Worm (Caenorhabditis elegans) whole organism, L1 larva: ENCODE data around the gene fbxa-183.

Experiments used
- C04F5.9 ChIP-seq: sonication (generic microtip); optimal IDR thresholded peaks from 2 replicates; lab custom pipeline; 2016; ENCODE audit warnings: missing genetic modification characterization, missing compliant biosample characterization
- F16B12.6 ChIP-seq: fragments of 150-350 bp; optimal IDR thresholded peaks from 2 replicates; lab custom pipeline; 2014; ENCODE audit warnings: missing biosample characterization, missing genetic modification characterization
- aha-1 ChIP-seq: fragments of 150-350 bp; optimal IDR thresholded peaks from 2 replicates; lab custom pipeline; 2014; ENCODE audit warnings: missing biosample characterization, missing genetic modification characterization
- alr-1 ChIP-seq: fragments of 200-800 bp; sonication (Bioruptor generic); optimal IDR thresholded peaks from 2 replicates; lab custom pipeline; 2018; ENCODE audit warnings: borderline replicate concordance, mild to moderate bottlenecking, missing genetic modification characterization, missing compliant biosample characterization
- aly-2 ChIP-seq: fragments of 150-350 bp; optimal IDR thresholded peaks from 2 replicates; lab custom pipeline; 2014; ENCODE audit warnings: missing biosample characterization, missing genetic modification characterization
- ama-1 ChIP-seq: fragments of 150-350 bp; optimal IDR thresholded peaks from 2 replicates; lab custom pipeline; 2014
- blmp-1 ChIP-seq: fragments of 150-350 bp; optimal IDR thresholded peaks from 2 replicates; lab custom pipeline; 2014; ENCODE audit warnings: missing biosample characterization, missing genetic modification characterization
- ceh-8 ChIP-seq: fragments of 200-800 bp; sonication (Bioruptor generic); optimal IDR thresholded peaks from 2 replicates; lab custom pipeline; 2018; ENCODE audit warnings: mild to moderate bottlenecking, missing genetic modification characterization, moderate library complexity, missing compliant biosample characterization
- ceh-82 ChIP-seq, 3 experiments: fragments of 150-350 bp in 1 of 3; sonication (generic microtip) in 2 of 3; optimal IDR thresholded peaks; 2 replicates each; lab custom pipeline; 2014 to 2017; ENCODE audit warnings: missing biosample characterization in 3 of 3, missing genetic modification characterization in 3 of 3
- ceh-88 ChIP-seq: fragments of 200-800 bp; sonication (Bioruptor generic); IDR thresholded peaks from 2 replicates; pipeline ENCODE4 v1.3.6; 2022; ENCODE audit warnings: missing genetic modification characterization, missing compliant biosample characterization
- dpl-1 ChIP-seq, 3 experiments: fragments of 150-350 bp in 2 of 3; sonication (generic microtip) in 1 of 3; optimal IDR thresholded peaks; 2 replicates each; lab custom pipeline; 2014 to 2017; ENCODE audit warnings: missing biosample characterization in 3 of 3, missing genetic modification characterization in 3 of 3, missing genetic modification reagents in 3 of 3
- elt-3 ChIP-seq, 6 experiments: fragments of 150-350 bp in 1 of 6; sonication (generic microtip); optimal IDR thresholded peaks; 2 replicates each; lab custom pipeline; 2017 to 2018; ENCODE audit warnings: missing biosample characterization in 6 of 6, missing genetic modification characterization in 6 of 6, inconsistent platforms in 1 of 6
- ets-5 ChIP-seq: fragments of 200-800 bp; sonication (Bioruptor generic); IDR thresholded peaks from 2 replicates; pipeline ENCODE4 v1.3.6; 2022; ENCODE audit warnings: missing genetic modification characterization, missing compliant biosample characterization
- fkh-4 ChIP-seq: sonication (generic microtip); optimal IDR thresholded peaks from 2 replicates; lab custom pipeline; 2016; ENCODE audit warnings: missing compliant biosample characterization, missing genetic modification characterization, borderline replicate concordance
- fkh-8 ChIP-seq: sonication (generic microtip); optimal IDR thresholded peaks from 2 replicates; lab custom pipeline; 2016; ENCODE audit warnings: mild to moderate bottlenecking, missing genetic modification characterization, missing compliant biosample characterization
- grh-1 ChIP-seq: fragments of 200-800 bp; sonication (Bioruptor generic); IDR thresholded peaks from 2 replicates; pipeline ENCODE4 v1.3.6; 2022; ENCODE audit warnings: missing genetic modification reagents, missing genetic modification characterization, missing compliant biosample characterization
- hlh-17 ChIP-seq: fragments of 200-800 bp; sonication (Bioruptor generic); optimal IDR thresholded peaks from 2 replicates; lab custom pipeline; 2018; ENCODE audit warnings: missing genetic modification characterization, mild to moderate bottlenecking, missing compliant biosample characterization, moderate library complexity, borderline replicate concordance
- hlh-4 ChIP-seq: sonication (generic microtip); optimal IDR thresholded peaks from 2 replicates; lab custom pipeline; 2016; ENCODE audit warnings: mild to moderate bottlenecking, missing genetic modification characterization, missing compliant biosample characterization
- isw-1 ChIP-seq: fragments of 200-800 bp; sonication (Bioruptor generic); IDR thresholded peaks from 2 replicates; pipeline ENCODE4 v1.3.6; 2022; ENCODE audit warnings: missing genetic modification characterization, missing compliant biosample characterization
- jun-1 ChIP-seq: fragments of 150-350 bp; optimal IDR thresholded peaks from 2 replicates; lab custom pipeline; 2014; ENCODE audit warnings: missing biosample characterization, missing genetic modification reagents, missing genetic modification characterization
- lin-14 ChIP-seq: fragments of 200-800 bp; sonication (Bioruptor generic); optimal IDR thresholded peaks from 2 replicates; lab custom pipeline; 2018; ENCODE audit warnings: mild to moderate bottlenecking, missing genetic modification characterization, moderate library complexity, missing compliant biosample characterization
- lin-35 ChIP-seq, 2 experiments: fragments of 150-350 bp; optimal IDR thresholded peaks; 2 replicates each; lab custom pipeline; 2014; ENCODE audit warnings: missing biosample characterization in 2 of 2, missing genetic modification characterization in 2 of 2, missing genetic modification reagents in 2 of 2
- lir-3 ChIP-seq: sonication (generic microtip); optimal IDR thresholded peaks from 2 replicates; lab custom pipeline; 2016; ENCODE audit warnings: mild to moderate bottlenecking, missing genetic modification characterization, moderate library complexity, missing compliant biosample characterization; ENCODE audit not compliant: poor library complexity
- mep-1 ChIP-seq: fragments of 150-350 bp; optimal IDR thresholded peaks from 2 replicates; lab custom pipeline; 2014; ENCODE audit warnings: missing biosample characterization, missing genetic modification characterization
- nhr-12 ChIP-seq: sonication (generic microtip); optimal IDR thresholded peaks from 2 replicates; lab custom pipeline; 2017; ENCODE audit warnings: missing biosample characterization, missing genetic modification characterization
- nhr-20 ChIP-seq: sonication (generic microtip); optimal IDR thresholded peaks from 2 replicates; lab custom pipeline; 2016; ENCODE audit warnings: mild to moderate bottlenecking, missing genetic modification characterization, missing compliant biosample characterization
- nhr-237 ChIP-seq: fragments of 150-350 bp; optimal IDR thresholded peaks from 2 replicates; lab custom pipeline; 2014; ENCODE audit warnings: missing biosample characterization, missing genetic modification characterization
- nhr-28 ChIP-seq: fragments of 150-350 bp; optimal IDR thresholded peaks from 2 replicates; lab custom pipeline; 2014; ENCODE audit warnings: missing biosample characterization, missing genetic modification characterization
- nhr-71 ChIP-seq: sonication (generic microtip); optimal IDR thresholded peaks from 2 replicates; lab custom pipeline; 2016; ENCODE audit warnings: mild to moderate bottlenecking, missing genetic modification characterization, moderate library complexity, missing compliant biosample characterization
- nhr-77 ChIP-seq: fragments of 150-350 bp; optimal IDR thresholded peaks from 2 replicates; lab custom pipeline; 2014; ENCODE audit warnings: missing biosample characterization, missing genetic modification characterization
- nhr-85 ChIP-seq: sonication (generic microtip); peaks from one replicate; lab custom pipeline; 2016; ENCODE audit warnings: missing genetic modification characterization, inconsistent platforms, missing compliant biosample characterization
- nhr-90 ChIP-seq: sonication (generic microtip); optimal IDR thresholded peaks from 2 replicates; lab custom pipeline; 2016; ENCODE audit warnings: mild to moderate bottlenecking, missing genetic modification characterization, missing compliant biosample characterization; ENCODE audit not compliant: poor library complexity
- pax-3 ChIP-seq: fragments of 200-800 bp; sonication (Bioruptor generic); optimal IDR thresholded peaks from 2 replicates; lab custom pipeline; 2018; ENCODE audit warnings: mild to moderate bottlenecking, missing genetic modification characterization, moderate library complexity, missing compliant biosample characterization
- skn-1 ChIP-seq: fragments of 150-350 bp; optimal IDR thresholded peaks from 2 replicates; lab custom pipeline; 2014; ENCODE audit warnings: missing biosample characterization, missing genetic modification characterization
- tbx-2 ChIP-seq: sonication (generic microtip); optimal IDR thresholded peaks from 2 replicates; lab custom pipeline; 2016; ENCODE audit warnings: missing genetic modification characterization, missing compliant biosample characterization
- unc-130 ChIP-seq: fragments of 150-350 bp; optimal IDR thresholded peaks from 2 replicates; lab custom pipeline; 2017; ENCODE audit warnings: missing biosample characterization, missing genetic modification characterization, inconsistent platforms
- unc-86 ChIP-seq: sonication (generic microtip); optimal IDR thresholded peaks from 2 replicates; lab custom pipeline; 2016; ENCODE audit warnings: missing genetic modification characterization, missing compliant biosample characterization
- unc-98 ChIP-seq: fragments of 200-800 bp; sonication (Bioruptor generic); IDR thresholded peaks from 2 replicates; pipeline ENCODE4 v1.3.6; 2022; ENCODE audit warnings: missing genetic modification characterization, missing compliant biosample characterization
- vab-15 ChIP-seq: sonication (generic microtip); optimal IDR thresholded peaks from 2 replicates; lab custom pipeline; 2017; ENCODE audit warnings: missing genotype, mild to moderate bottlenecking, missing genetic modification characterization, missing compliant biosample characterization
- xbp-1 ChIP-seq: sonication (generic microtip); optimal IDR thresholded peaks from 2 replicates; lab custom pipeline; 2016; ENCODE audit warnings: missing genetic modification characterization, missing compliant biosample characterization
- zag-1 ChIP-seq: fragments of 150-350 bp; optimal IDR thresholded peaks from 2 replicates; lab custom pipeline; 2014; ENCODE audit warnings: missing biosample characterization, missing genetic modification characterization
- ztf-11 ChIP-seq, 2 experiments: sonication (generic microtip); optimal IDR thresholded peaks; 2 replicates each; lab custom pipeline; 2016 to 2017; ENCODE audit warnings: missing genetic modification characterization in 2 of 2, missing biosample characterization in 1 of 2, missing compliant biosample characterization in 1 of 2
- ztf-4 ChIP-seq: fragments of 150-350 bp; optimal IDR thresholded peaks from 2 replicates; lab custom pipeline; 2014; ENCODE audit warnings: missing biosample characterization, missing genetic modification characterization

The fbxa-183 gene

DNA sequence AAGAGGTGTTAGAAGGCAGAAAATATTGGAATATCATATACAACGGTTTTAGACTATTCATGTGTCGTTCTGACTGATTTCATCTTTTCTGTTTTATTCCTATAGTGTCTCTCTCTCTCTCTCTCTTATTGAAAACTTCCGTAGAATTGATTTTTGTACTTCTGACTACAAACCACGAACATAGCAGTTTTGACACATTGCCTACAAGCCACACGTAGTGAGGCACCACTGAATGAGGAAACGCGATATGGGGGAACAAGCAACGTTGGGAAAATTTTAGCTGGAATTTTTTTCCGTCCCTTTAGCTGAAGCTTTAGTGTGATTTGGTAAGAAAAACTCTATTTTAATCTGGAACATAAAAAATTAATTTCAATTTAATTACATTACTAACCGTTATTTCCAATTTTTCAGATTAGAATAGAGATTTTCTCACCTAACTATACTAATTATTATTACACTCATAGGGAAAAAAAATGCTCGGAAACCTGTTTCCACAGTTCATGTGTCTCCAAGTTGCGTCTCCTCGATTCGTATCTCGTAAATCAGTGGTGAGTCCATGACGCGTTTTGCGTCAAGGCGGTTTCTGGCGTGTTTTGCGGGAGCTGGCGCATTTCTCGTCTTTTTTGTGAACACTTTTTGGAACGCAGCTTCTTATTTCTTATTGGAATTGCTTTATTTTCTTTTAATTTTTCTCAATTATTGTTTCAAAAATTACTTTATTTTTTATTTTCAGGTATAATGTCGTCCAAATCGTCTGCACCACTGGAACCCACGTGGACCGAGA lies 8.1 kb upstream of the fbxa-183 start, which contains the start of the genes nhr-142 and F44E7.9 (continued):
- TF ChIP-seq xbp-1 (tag; lab: Kevin White, UChicago) (peak; percentile 87), C04F5.9 (tag; lab: Kevin White, UChicago) (peak; percentile 57), ceh-8 (peak; percentile 66), zag-1 (tag; lab: Kevin White, UChicago) (no peak), nhr-71 (tag; lab: Kevin White, UChicago) (peak; percentile 92), ceh-88 (GFP tag; lab: Robert Waterston, UW) (0 out of 2 replicates have a peak, but pooled peaks have one; percentile 15), lir-3 (peak; percentile 70), unc-86 (peak; percentile 84), nhr-77 (tag; lab: Kevin White, UChicago) (peak; percentile 71), aha-1 (tag; lab: Kevin White, UChicago) (peak; percentile 49), nhr-90 (tag; lab: Kevin White, UChicago) (peak; percentile 90), F16B12.6 (tag; lab: Kevin White, UChicago) (peak; percentile 60), elt-3 (tag; optimal IDR thresholded peaks at IDR 0.05; lab: Kevin White, UChicago) (peak in 2 of 6 experiments; percentile 42 to 78), fkh-4 (tag; lab: Kevin White, UChicago) (peak; percentile 32), nhr-12 (no peak), nhr-28 (no peak)

- TF ChIP-seq vab-15 (tag; lab: Kevin White, UChicago) (no peak), lin-14 (GFP tag; lab: Kevin White, UChicago) (peak; percentile 62), nhr-20 (peak; percentile 0)
- TF ChIP-seq, all 84 proteins: peak for 2
These were observed 6.1 kb upstream of the fbxa-183 start for ce11 chrV:5788650-5789049.

- TF ChIP-seq ets-5 (GFP tag; lab: Robert Waterston, UW) (no peak), aly-2 (tag; lab: Kevin White, UChicago) (no peak), nhr-237 (no peak), dpl-1 (GFP tag; optimal IDR thresholded peaks at IDR 0.05; lab: Kevin White, UChicago) (no peak), nhr-20 (no peak), fkh-8 (no peak), hlh-17 (no peak), zag-1 (tag; lab: Kevin White, UChicago) (no peak), lin-35 (GFP tag; optimal IDR thresholded peaks at IDR 0.05; lab: Kevin White, UChicago) (no peak), blmp-1 (tag; lab: Kevin White, UChicago) (no peak), ztf-11 (tag; optimal IDR thresholded peaks at IDR 0.05; lab: Kevin White, UChicago) (no peak), pax-3 (tag; lab: Kevin White, UChicago) (no peak), alr-1 (no peak), unc-86 (no peak), hlh-4 (tag; lab: Kevin White, UChicago) (no peak)
- TF ChIP-seq, all 84 proteins: peak for 0
These were observed 2.8 kb upstream of the fbxa-183 start, which contains the start of gene F44E7.7 for ce11 chrV:5785372-5785771. Gene F44E7.7 (minus strand): TSS chrV:5785472.

DNA sequence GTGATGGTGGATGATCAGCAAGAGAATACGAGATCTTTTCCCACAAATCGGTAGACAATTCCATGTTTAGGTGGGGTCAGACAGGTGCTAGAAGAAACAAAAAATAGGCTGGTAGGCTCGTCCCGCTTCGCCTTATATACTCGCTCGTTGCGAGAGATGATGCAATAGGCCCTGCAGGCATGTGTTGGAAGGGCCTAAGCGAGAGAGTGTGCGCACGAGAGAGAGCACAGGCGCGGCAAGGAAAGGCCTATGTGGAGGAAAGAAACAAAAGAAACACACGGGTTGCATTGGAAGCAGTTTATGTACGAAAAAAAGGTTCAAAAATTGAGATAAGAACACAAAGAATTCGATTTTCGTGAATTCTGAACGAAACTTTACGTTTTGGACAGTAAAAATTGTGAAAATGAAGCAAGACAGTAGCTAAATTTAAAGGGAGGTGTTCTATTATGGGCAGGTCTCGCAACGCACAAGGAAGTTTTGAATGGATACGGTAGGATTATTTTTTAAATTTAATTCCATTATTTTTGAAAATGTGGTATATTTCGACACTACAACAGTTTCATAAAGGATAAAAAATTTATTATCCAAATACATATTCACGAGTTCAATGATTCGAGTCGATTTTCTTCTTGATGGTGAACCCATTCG lies 1.8 kb downstream of the fbxa-183 start, which contains the start of gene F44E7.5:
Gene F44E7.5 (minus strand): TSS at position 210 of the 648 bp plus-strand sequence.
- TF ChIP-seq isw-1 (no peak), ceh-88 (GFP tag; lab: Robert Waterston, UW) (no peak), hlh-17 (no peak), grh-1 (0 out of 2 replicates have a peak, but pooled peaks have one; percentile 12), nhr-90 (tag; lab: Kevin White, UChicago) (peak; percentile 83), mep-1 (tag; lab: Kevin White, UChicago) (peak; percentile 72), hlh-4 (tag; lab: Kevin White, UChicago) (no peak), ama-1 (no peak), unc-86 (no peak), tbx-2 (peak; percentile 34), alr-1 (no peak), jun-1 (tag; lab: Kevin White, UChicago) (peak; percentile 8), lin-14 (GFP tag; lab: Kevin White, UChicago) (peak; percentile 92), nhr-20 (peak; percentile 66), nhr-85 (tag; lab: Kevin White, UChicago) (peak; percentile 81), ztf-4 (tag; lab: Kevin White, UChicago) (peak; percentile 23), ceh-82 (tag; optimal IDR thresholded peaks at IDR 0.05; lab: Kevin White, UChicago) (peak; percentile 31 to 78 (median 41)), skn-1 (tag; lab: Kevin White, UChicago) (peak; percentile 1), unc-98 (GFP tag; lab: Robert Waterston, UW) (0 out of 2 replicates have a peak, but pooled peaks have one; percentile 4), unc-130 (tag; lab: Kevin White, UChicago) (no peak), elt-3 (tag; optimal IDR thresholded peaks at IDR 0.05; lab: Kevin White, UChicago) (peak in 3 of 6 experiments; percentile 11 to 74 (median 51)), aha-1 (tag; lab: Kevin White, UChicago) (no peak), blmp-1 (tag; lab: Kevin White, UChicago) (peak; percentile 28)
